Worm (Caenorhabditis elegans) whole organism, late embryonic: ENCODE measurements around the gene pab-2.

ENCODE experiments used
- ama-1 ChIP-seq: fragments of 150-350 bp; optimal IDR thresholded peaks from 2 replicates; lab custom pipeline; 2014
- ref-2 ChIP-seq: sonication (generic microtip); optimal IDR thresholded peaks from 2 replicates; lab custom pipeline; 2016; ENCODE audit warnings: missing genetic modification characterization, missing compliant biosample characterization
- tbx-2 ChIP-seq: sonication (generic microtip); optimal IDR thresholded peaks from 2 replicates; lab custom pipeline; 2016; ENCODE audit warnings: missing genetic modification characterization, missing compliant biosample characterization
- unc-55 ChIP-seq: sonication (generic microtip); optimal IDR thresholded peaks from 2 replicates; lab custom pipeline; 2017; ENCODE audit warnings: missing biosample characterization, missing genetic modification reagents, missing genetic modification characterization

ce11 chrX:13556066-13556465, 28.9 kb upstream of the pab-2 start, which contains the start of gene glb-20:
- TF ChIP-seq ama-1 (lab: Kevin White, UChicago) (no peak), tbx-2 (tag; lab: Kevin White, UChicago) (no peak), ref-2 (no peak), unc-55 (GFP tag; lab: Kevin White, UChicago) (no peak)
